Worm (Caenorhabditis elegans) whole organism, L1 larva: Measurements from ENCODE around the gene F19C7.8.

Experiments
- lsy-2 ChIP-seq, 2 experiments: fragments of 150-350 bp; optimal IDR thresholded peaks; 2 replicates each; lab custom pipeline; 2014; ENCODE audit warnings: missing biosample characterization in 2 of 2, missing genetic modification characterization in 2 of 2
- nhr-90 ChIP-seq: sonication (generic microtip); optimal IDR thresholded peaks from 2 replicates; lab custom pipeline; 2016; ENCODE audit warnings: mild to moderate bottlenecking, missing genetic modification characterization, missing compliant biosample characterization; ENCODE audit not compliant: poor library complexity

ce11 chrIV:4576847-4577246 is 61.0 kb downstream of the F19C7.8 start:
- TF ChIP-seq nhr-90 (tag; lab: Kevin White, UChicago) (no peak), lsy-2 (tag; optimal IDR thresholded peaks at IDR 0.05; lab: Kevin White, UChicago) (no peak)
